Worm (Caenorhabditis elegans) whole organism, L4/young adult: Measurements from ENCODE around the gene C49G7.13.

Experiments used
- W03F9.2 ChIP-seq: fragments of 150-350 bp; optimal IDR thresholded peaks from 2 replicates; lab custom pipeline; 2014; ENCODE audit warnings: missing biosample characterization, missing genetic modification characterization
- dao-5 ChIP-seq: sonication (generic microtip); optimal IDR thresholded peaks from 2 replicates; lab custom pipeline; 2016; ENCODE audit warnings: missing genotype, missing genetic modification characterization, moderate library complexity, missing compliant biosample characterization
- him-1 ChIP-seq: sonication (generic microtip); optimal IDR thresholded peaks from 2 replicates; lab custom pipeline; 2016; ENCODE audit warnings: missing genotype, missing genetic modification reagents, missing genetic modification characterization, missing compliant biosample characterization

C49G7.13 gene

DNA sequence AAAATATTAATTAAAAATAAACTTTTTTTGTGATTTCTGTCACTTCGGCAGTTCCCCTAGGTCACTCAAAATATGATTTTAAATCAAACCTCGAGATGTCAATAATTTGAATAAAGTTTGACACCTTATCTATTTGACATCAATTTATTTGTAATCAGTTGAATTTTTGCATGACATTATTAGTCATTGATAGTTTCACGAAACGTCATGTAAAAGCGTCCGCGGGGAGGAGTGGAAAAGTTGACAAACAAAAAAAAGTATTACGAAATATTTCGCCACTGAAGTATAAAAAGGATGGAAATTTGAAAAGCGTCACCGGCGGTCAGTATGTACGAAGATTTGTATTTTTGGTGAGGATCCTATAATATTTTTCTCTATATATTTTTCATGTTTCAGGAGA lies 11.1 kb upstream of the C49G7.13 start, which contains the start of gene K09D9.1:
K09D9.1 (plus strand) TSS at position 271 of the 400 bp plus-strand sequence.
- no peak for TF ChIP-seq dao-5 (tag; lab: Kevin White, UChicago)
- TF ChIP-seq W03F9.2 (tag; lab: Kevin White, UChicago), result no peak
- TF ChIP-seq him-1 (tag; lab: Kevin White, UChicago), result no peak

ce11 chrV:4029627-4030026 lies 6.3 kb upstream of the C49G7.13 start:
- TF ChIP-seq him-1 (tag; lab: Kevin White, UChicago), result no peak
- no peak for TF ChIP-seq dao-5 (tag; lab: Kevin White, UChicago)
- no peak for TF ChIP-seq W03F9.2 (tag; lab: Kevin White, UChicago)

DNA sequence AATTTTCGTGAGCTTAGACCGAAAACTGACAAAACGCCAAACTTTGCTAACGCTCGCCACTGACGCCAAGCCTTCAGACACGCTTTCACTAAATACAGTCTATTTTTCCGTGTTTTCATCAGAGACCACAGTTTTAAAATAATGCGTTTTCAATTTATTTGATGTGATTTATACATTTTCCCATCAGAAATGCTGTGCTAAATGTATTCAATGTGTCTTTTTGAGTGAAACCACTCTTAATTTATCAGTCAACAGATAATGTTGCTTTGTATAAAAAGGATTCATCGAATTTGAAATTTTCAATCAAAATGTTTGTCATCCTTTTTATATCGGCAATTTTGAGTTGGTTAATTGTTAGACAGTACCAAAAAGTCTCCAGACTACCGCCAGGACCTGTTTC lies 4.6 kb upstream of the C49G7.13 start, which contains the start of gene cyp-35A4:
cyp-35A4 (plus strand) TSS at position 301 of the 400 bp plus-strand sequence.
- TF ChIP-seq dao-5 (tag; lab: Kevin White, UChicago) (no peak), W03F9.2 (tag; lab: Kevin White, UChicago) (no peak), him-1 (tag; lab: Kevin White, UChicago) (no peak)

- TF ChIP-seq W03F9.2 (tag; lab: Kevin White, UChicago), result no peak
Measured at ce11 chrV:4034303-4034702, 1.6 kb upstream of the C49G7.13 start, which contains the start of gene C49G7.7. C49G7.7 (plus strand) TSS chrV:4034476.

ce11 chrV:4038110-4038509 lies 2.2 kb downstream of the C49G7.13 start, which contains the start of gene C49G7.12:
C49G7.12 (plus strand) TSS chrV:4038410.
- TF ChIP-seq him-1 (tag; lab: Kevin White, UChicago) (no peak), W03F9.2 (tag; lab: Kevin White, UChicago) (no peak), dao-5 (tag; lab: Kevin White, UChicago) (no peak)

DNA sequence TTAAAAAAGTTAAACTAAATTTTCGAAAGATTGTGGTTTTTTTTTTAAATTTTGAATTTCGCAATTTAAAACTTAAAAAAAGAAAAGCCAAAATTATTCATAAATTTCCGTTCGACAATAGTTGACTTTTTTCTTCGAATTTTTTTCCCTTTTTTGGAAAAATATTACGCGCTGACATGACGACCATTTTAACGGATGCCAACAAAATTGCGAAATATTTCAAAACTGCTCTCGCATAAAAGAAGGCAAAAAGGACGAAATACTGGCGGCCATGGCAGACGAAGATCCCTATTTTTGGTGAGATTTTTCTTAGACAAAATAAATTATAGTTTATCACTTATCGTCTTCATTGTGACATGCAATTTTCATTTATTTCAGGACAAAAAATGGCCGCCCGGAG lies 2.6 kb downstream of the C49G7.13 start:
- TF ChIP-seq W03F9.2 (tag; lab: Kevin White, UChicago), result no peak
- no peak for TF ChIP-seq him-1 (tag; lab: Kevin White, UChicago)
- no peak for TF ChIP-seq dao-5 (tag; lab: Kevin White, UChicago)

- TF ChIP-seq dao-5 (tag; lab: Kevin White, UChicago) (no peak), W03F9.2 (tag; lab: Kevin White, UChicago) (peak; percentile 18), him-1 (tag; lab: Kevin White, UChicago) (no peak)
Measured at ce11 chrV:4041853-4042424, 6.0 kb downstream of the C49G7.13 start, which contains the start of the genes C49G7.10 and irg-2. C49G7.10 (minus strand) TSS chrV:4042021. irg-2 (plus strand) TSS chrV:4042181.

DNA sequence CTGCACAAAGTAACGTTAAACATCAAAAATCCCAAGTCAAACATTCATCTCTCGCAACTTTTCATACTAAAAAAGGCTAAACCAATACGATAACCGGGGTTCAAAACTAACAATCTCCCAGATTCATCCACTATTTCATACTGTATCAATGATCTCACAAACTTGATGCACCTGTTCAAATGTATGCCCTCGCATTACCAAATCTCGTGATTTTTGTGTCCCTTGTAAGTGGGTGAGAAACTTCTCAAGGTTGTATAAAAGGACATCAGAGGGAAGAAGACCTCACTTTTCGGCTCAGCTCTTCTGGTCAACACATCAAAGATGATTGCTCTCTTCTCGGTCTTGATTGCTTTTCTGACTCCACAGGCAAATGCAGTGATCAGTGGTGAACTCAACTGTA lies 7.7 kb downstream of the C49G7.13 start, which contains the start of gene phat-3:
phat-3 (plus strand) TSS at position 301 of the 400 bp plus-strand sequence.
- TF ChIP-seq dao-5 (tag; lab: Kevin White, UChicago) (no peak), him-1 (tag; lab: Kevin White, UChicago) (no peak), W03F9.2 (tag; lab: Kevin White, UChicago) (no peak)

- TF ChIP-seq W03F9.2 (tag; lab: Kevin White, UChicago), result no peak
- TF ChIP-seq dao-5 (tag; lab: Kevin White, UChicago), result no peak
- TF ChIP-seq him-1 (tag; lab: Kevin White, UChicago), result no peak
Measured at ce11 chrV:4046122-4046521, 10.2 kb downstream of the C49G7.13 start, which contains the start of gene phat-7. phat-7 (plus strand) TSS chrV:4046422.

DNA sequence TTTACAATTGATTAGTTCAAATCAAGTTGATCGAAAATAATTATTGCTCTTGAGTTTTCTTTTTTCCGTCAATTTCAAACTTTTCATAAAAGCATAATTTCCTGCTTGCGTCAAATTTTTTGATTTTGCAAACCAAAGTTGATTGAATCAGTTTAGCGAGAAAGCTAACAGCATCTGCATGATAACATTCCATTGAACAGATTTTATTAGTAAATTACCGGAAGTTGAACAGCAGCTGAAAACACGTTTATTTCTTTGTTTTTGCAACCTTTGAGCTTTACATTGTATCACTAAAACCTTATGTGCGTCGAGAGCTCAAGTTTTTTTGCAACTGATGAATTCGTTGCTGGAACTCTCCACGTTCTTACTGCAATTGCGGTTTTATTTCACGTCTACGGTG lies 11.6 kb downstream of the C49G7.13 start, which contains the start of gene srh-169:
srh-169 (plus strand) TSS at position 301 of the 400 bp plus-strand sequence.
- TF ChIP-seq W03F9.2 (tag; lab: Kevin White, UChicago) (no peak), him-1 (tag; lab: Kevin White, UChicago) (no peak), dao-5 (tag; lab: Kevin White, UChicago) (no peak)

DNA sequence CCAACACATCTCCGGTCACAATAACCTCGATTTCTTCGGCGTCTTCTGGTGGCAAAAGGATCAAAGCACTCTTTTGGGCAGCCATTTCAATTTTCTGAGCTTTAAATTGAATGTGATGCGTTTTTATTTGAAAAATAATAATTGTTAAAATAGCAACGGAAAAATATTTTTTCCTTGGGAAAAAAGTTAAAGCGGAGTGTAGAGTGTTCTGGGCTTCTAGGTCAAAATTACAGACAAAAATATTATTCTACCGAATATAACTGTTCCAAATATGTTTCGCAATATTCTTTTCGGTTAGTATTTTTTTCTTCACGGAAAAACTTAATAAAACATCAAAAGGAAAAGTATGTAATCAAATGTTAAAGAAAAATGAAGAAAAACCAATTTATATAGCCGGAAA lies 19.1 kb downstream of the C49G7.13 start, which contains the start of gene djr-1.2:
djr-1.2 (minus strand) TSS at position 101 of the 400 bp plus-strand sequence.
- TF ChIP-seq dao-5 (tag; lab: Kevin White, UChicago) (no peak), him-1 (tag; lab: Kevin White, UChicago) (no peak), W03F9.2 (tag; lab: Kevin White, UChicago) (no peak)

DNA sequence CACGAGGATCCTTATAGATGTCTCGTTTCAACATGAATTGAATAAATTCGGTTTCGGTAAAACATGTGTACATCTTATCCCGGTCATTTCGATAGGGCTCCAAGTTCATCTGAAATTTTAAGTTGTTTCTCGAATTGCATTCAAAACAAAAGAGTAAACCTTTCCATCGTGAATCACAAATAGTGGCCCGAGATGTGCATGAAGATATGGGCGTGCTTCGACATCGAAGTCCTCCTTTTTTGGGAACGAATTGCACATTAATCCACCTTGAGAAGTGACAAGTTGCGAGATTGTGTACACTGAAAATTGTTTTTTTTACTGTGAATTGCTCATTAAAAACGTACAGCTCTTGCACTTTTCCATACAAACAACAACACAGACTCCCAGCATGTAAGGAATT lies 20.3 kb downstream of the C49G7.13 start:
- TF ChIP-seq W03F9.2 (tag; lab: Kevin White, UChicago), result no peak

ce11 chrV:4073455-4073854 lies 37.5 kb downstream of the C49G7.13 start, which contains the start of gene otpl-2:
otpl-2 (plus strand) TSS chrV:4073755.
- TF ChIP-seq dao-5 (tag; lab: Kevin White, UChicago) (no peak), W03F9.2 (tag; lab: Kevin White, UChicago) (no peak), him-1 (tag; lab: Kevin White, UChicago) (no peak)

DNA sequence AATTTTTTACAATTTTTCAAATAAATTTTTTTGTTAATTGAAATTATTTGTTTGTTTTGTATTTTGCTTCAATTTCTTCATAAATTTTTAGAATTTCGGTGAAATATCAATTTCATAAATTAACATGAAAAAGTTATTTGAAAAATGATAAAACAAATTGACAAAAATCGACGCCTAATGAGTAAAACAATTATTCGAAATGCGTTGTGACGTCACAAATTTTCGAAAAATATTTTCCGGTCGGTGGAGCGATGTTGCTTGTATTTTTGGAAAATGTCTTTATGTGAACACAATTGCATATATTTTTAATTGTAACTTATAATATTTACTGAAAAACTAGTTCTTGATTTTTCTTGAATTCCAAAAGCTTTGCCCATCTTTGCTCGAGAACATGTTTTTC lies 44.6 kb downstream of the C49G7.13 start:
- no peak for TF ChIP-seq W03F9.2 (tag; lab: Kevin White, UChicago)
- no peak for TF ChIP-seq dao-5 (tag; lab: Kevin White, UChicago)
- no peak for TF ChIP-seq him-1 (tag; lab: Kevin White, UChicago)
